Fruit fly (Drosophila melanogaster): ENCODE measurements around the gene TAF1B.

The TAF1B gene

dm6 chr3R:10093252-10094030 lies 50.5 kb downstream of the TAF1B start (continued):
- TF ChIP-seq CG13123 (GFP tag; optimal IDR thresholded peaks at IDR 0.05) (no peak), sens (GFP tag) (no peak), gsb-n (tag; optimal IDR thresholded peaks at IDR 0.05) (no peak), inv (GFP tag; IDR thresholded peaks at IDR 0.05; ENCODE audit: partially characterized antibody) (0 out of 2 replicates have a peak, but pooled peaks have one; percentile 24), CG12299 (tag; optimal IDR thresholded peaks at IDR 0.05) (no peak), trh (GFP tag; optimal IDR thresholded peaks at IDR 0.05) (no peak), HLH3B (GFP tag; IDR thresholded peaks at IDR 0.05) (no peak), MESR4 (GFP tag; optimal IDR thresholded peaks at IDR 0.05) (no peak), Sin3A (optimal IDR thresholded peaks at IDR 0.05) (no peak), eve (GFP tag; optimal IDR thresholded peaks at IDR 0.05) (no peak), CG31388 (GFP tag; optimal IDR thresholded peaks at IDR 0.05) (no peak), Bteb2 (GFP tag; optimal IDR thresholded peaks at IDR 0.05) (no peak), CG12659 (GFP tag; optimal IDR thresholded peaks at IDR 0.05) (no peak), CG13624 (GFP tag; optimal IDR thresholded peaks at IDR 0.05) (no peak), pnt (GFP tag; optimal IDR thresholded peaks at IDR 0.05) (no peak), D19B (GFP tag; optimal IDR thresholded peaks at IDR 0.05) (no peak), cato (GFP tag; optimal IDR thresholded peaks at IDR 0.05; ENCODE audit: borderline replicate concordance) (no peak), al (GFP tag; IDR thresholded peaks at IDR 0.05) (no peak), tna (GFP tag; IDR thresholded peaks at IDR 0.05; ENCODE audit: partially characterized antibody) (no peak), B-H2 (GFP tag; optimal IDR thresholded peaks at IDR 0.05) (no peak), CG13296 (GFP tag; optimal IDR thresholded peaks at IDR 0.05) (peak; percentile 18), Pdp1 (GFP tag; optimal IDR thresholded peaks at IDR 0.05) (peak in 1 of 2 experiments; percentile 92), CG9876 (GFP tag; optimal IDR thresholded peaks at IDR 0.05) (no peak), E2f1 (GFP tag; IDR thresholded peaks at IDR 0.05) (no peak), CG2712 (tag; optimal IDR thresholded peaks at IDR 0.05) (no peak), Oli (tag; optimal IDR thresholded peaks at IDR 0.05) (no peak), CG17802 (tag; optimal IDR thresholded peaks at IDR 0.05) (no peak), Mrtf (GFP tag; IDR thresholded peaks at IDR 0.05) (no peak), stc (GFP tag; IDR thresholded peaks at IDR 0.05) (no peak), ab (GFP tag; optimal IDR thresholded peaks at IDR 0.05) (no peak), ssp (GFP tag; IDR thresholded peaks at IDR 0.05) (no peak), CG12942 (GFP tag; optimal IDR thresholded peaks at IDR 0.05) (no peak), CG34224 (GFP tag; IDR thresholded peaks at IDR 0.05; ENCODE audit: partially characterized antibody) (peak; percentile 27; the same call in 1 of the 3 replicates), sd (tag; optimal IDR thresholded peaks at IDR 0.05) (peak; percentile 20), Dek (tag; optimal IDR thresholded peaks at IDR 0.05) (no peak), bab2 (GFP tag; optimal IDR thresholded peaks at IDR 0.05) (no peak), wek (GFP tag; optimal IDR thresholded peaks at IDR 0.05) (no peak), H2.0 (GFP tag; IDR thresholded peaks at IDR 0.05) (no peak), CG2875 (GFP tag; optimal IDR thresholded peaks at IDR 0.05) (no peak), CG17328 (GFP tag; IDR thresholded peaks at IDR 0.05) (0 out of 2 replicates have a peak, but pooled peaks have one; percentile 26), HmgD (GFP tag; optimal IDR thresholded peaks at IDR 0.05) (no peak), Xrp1 (GFP tag; IDR thresholded peaks at IDR 0.05) (no peak), Bgb (GFP tag; IDR thresholded peaks at IDR 0.05; ENCODE audit: partially characterized antibody) (no peak), jing (GFP tag; optimal IDR thresholded peaks at IDR 0.05) (no peak), chn (GFP tag; optimal IDR thresholded peaks at IDR 0.05) (no peak), CG12744 (GFP tag; optimal IDR thresholded peaks at IDR 0.05) (no peak), CG3065 (GFP tag; optimal IDR thresholded peaks at IDR 0.05) (no peak), CG11723 (GFP tag; optimal IDR thresholded peaks at IDR 0.05) (no peak), slou (GFP tag; optimal IDR thresholded peaks at IDR 0.05) (no peak), CG8388 (GFP tag; optimal IDR thresholded peaks at IDR 0.05) (no peak)
